Worm (Caenorhabditis elegans): ENCODE results near the gene Y27F2A.6.
"Not testable (repeated sequence)": the region's sequence is repeated elsewhere in the genome, so short reads cannot be mapped to it uniquely, and the experiment has no call there.

The Y27F2A.6 gene

DNA sequence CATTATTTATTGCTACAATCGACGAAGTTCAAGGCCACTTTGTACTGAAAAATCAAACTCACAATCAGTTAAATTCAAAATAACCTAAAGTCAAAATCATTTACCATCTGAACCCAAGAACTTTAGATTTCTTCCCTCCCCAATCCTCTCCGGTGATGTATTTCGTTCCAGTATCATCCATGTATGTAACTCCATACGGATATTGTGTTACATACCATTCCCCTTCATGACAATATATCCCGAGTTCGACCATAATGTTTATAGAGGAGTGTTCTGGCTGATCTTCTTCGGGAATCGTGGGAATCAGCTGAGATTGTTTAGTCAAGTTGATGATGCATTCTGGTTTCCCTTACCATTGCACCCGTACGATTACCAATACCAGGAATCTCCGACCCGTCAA lies 34.8 kb downstream of the Y27F2A.6 start:
- TF ChIP-seq mdl-1 (tag; optimal IDR thresholded peaks at IDR 0.05) (no peak), C34F6.9 (tag; optimal IDR thresholded peaks at IDR 0.05) (no peak), lin-13 (GFP tag; optimal IDR thresholded peaks at IDR 0.05) (no peak), sma-3 (GFP tag; optimal IDR thresholded peaks at IDR 0.05) (no peak), lsy-2 (tag; optimal IDR thresholded peaks at IDR 0.05) (no peak), ztf-4 (tag; optimal IDR thresholded peaks at IDR 0.05) (no peak), nhr-21 (tag; optimal IDR thresholded peaks at IDR 0.05) (no peak), skn-1 (tag; optimal IDR thresholded peaks at IDR 0.05) (no peak), fos-1 (tag; optimal IDR thresholded peaks at IDR 0.05) (no peak), nhr-77 (tag; optimal IDR thresholded peaks at IDR 0.05) (no peak), nhr-237 (tag; optimal IDR thresholded peaks at IDR 0.05) (no peak), zag-1 (tag; optimal IDR thresholded peaks at IDR 0.05) (no peak), peb-1 (tag; optimal IDR thresholded peaks at IDR 0.05) (no peak), F13H6.1 (tag; optimal IDR thresholded peaks at IDR 0.05) (no peak), lin-39 (tag; optimal IDR thresholded peaks at IDR 0.05) (no peak), ama-1 (optimal IDR thresholded peaks at IDR 0.05) (no peak), mab-5 (tag; optimal IDR thresholded peaks at IDR 0.05) (no peak), nhr-25 (tag; optimal IDR thresholded peaks at IDR 0.05) (no peak)

- no peak for TF ChIP-seq lin-13 (GFP tag; optimal IDR thresholded peaks at IDR 0.05)
- no peak for TF ChIP-seq nhr-77 (tag; optimal IDR thresholded peaks at IDR 0.05)
- no peak for TF ChIP-seq ZK546.5 (tag; optimal IDR thresholded peaks at IDR 0.05)
- no peak for TF ChIP-seq ceh-82 (tag; optimal IDR thresholded peaks at IDR 0.05)
- TF ChIP-seq unc-39 (tag; optimal IDR thresholded peaks at IDR 0.05): no peak
- TF ChIP-seq C34F6.9 (tag; optimal IDR thresholded peaks at IDR 0.05): no peak
- TF ChIP-seq peb-1 (tag; optimal IDR thresholded peaks at IDR 0.05): no peak
- no peak for TF ChIP-seq nhr-237 (tag; optimal IDR thresholded peaks at IDR 0.05)
- TF ChIP-seq aly-2 (tag; optimal IDR thresholded peaks at IDR 0.05): no peak
- no peak for TF ChIP-seq elt-1 (tag; optimal IDR thresholded peaks at IDR 0.05)
- TF ChIP-seq F13H6.1 (tag; optimal IDR thresholded peaks at IDR 0.05): no peak
- no peak for TF ChIP-seq crh-2 (tag; optimal IDR thresholded peaks at IDR 0.05)
- no peak for TF ChIP-seq sem-4 (tag; optimal IDR thresholded peaks at IDR 0.05)
Observed at ce11 chrII:3145842-3146241, 37.4 kb downstream of the Y27F2A.6 start, which contains the start of gene T10D4.15. Gene T10D4.15 (plus strand): TSS chrII:3146142.

- TF ChIP-seq mdl-1, sem-4, snpc-4 (tag; optimal IDR thresholded peaks at IDR 0.05): not testable (repeated sequence)
Observed at ce11 chrII:3144552-3144951, 38.6 kb downstream of the Y27F2A.6 start, which contains the start of gene sri-43. Gene sri-43 (minus strand): TSS chrII:3144652.

ce11 chrII:3142855-3143254 lies 40.3 kb downstream of the Y27F2A.6 start, which contains the start of gene sri-42:
Gene sri-42 (minus strand): TSS chrII:3142955.
- not testable (repeated sequence) for TF ChIP-seq ztf-4, nhr-25, gmeb-1 (tag; optimal IDR thresholded peaks at IDR 0.05)

DNA sequence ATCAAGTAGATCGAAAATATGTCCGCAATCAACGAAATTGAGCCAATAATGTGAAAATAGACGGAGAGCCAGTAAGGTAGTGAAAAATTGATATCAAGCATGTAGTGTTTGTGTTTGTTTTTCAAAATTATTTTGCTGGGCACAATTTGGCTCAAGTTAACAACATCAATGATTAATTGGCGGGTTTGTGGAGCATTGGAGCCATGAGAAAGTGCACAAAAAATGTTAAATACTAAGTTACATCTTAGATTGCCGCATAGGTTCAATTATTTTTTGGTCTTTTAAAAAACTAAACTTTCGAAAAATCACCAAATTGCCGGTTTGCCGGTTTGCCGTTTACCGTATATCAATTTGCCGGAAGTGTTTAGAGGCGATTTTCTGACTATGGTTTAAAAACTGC lies 45.4 kb downstream of the Y27F2A.6 start, which contains the start of gene sri-54:
sri-54 (minus strand) TSS at position 101 of the 400 bp plus-strand sequence.
- TF ChIP-seq F13H6.1 (tag; optimal IDR thresholded peaks at IDR 0.05) (no peak), crh-2 (tag; optimal IDR thresholded peaks at IDR 0.05) (no peak)

DNA sequence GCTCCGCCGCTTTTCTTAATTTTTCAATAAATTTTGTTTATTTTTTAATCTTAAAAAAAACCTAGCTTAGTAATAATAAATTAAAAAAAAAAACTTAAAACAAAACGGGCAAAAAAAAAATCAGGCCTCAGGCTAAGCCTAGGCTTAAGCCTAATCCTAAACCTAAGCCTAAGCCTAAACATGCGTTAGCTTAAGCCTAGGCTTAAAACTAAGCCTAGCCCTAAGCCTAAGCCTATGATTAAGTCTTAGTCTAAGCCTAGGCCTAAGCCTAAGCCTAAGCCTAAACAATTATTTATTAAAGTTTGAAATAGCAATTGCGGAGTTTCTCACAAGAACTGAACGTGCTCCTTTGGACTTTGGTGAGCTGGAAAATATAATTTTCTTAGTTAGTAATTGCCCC lies 47.9 kb downstream of the Y27F2A.6 start:
- no peak for TF ChIP-seq sma-3 (GFP tag; optimal IDR thresholded peaks at IDR 0.05)
- no peak for TF ChIP-seq elt-3 (tag; optimal IDR thresholded peaks at IDR 0.05)
- no peak for TF ChIP-seq ZK546.5 (tag; optimal IDR thresholded peaks at IDR 0.05)
- TF ChIP-seq ceh-16 (tag; optimal IDR thresholded peaks at IDR 0.05): no peak
- TF ChIP-seq sma-9 (GFP tag; optimal IDR thresholded peaks at IDR 0.05): no peak
- no peak for TF ChIP-seq sma-9 (tag; optimal IDR thresholded peaks at IDR 0.05)
- no peak for TF ChIP-seq R02D3.7 (tag; optimal IDR thresholded peaks at IDR 0.05)
- no peak for TF ChIP-seq gmeb-1 (tag; optimal IDR thresholded peaks at IDR 0.05)
- TF ChIP-seq mbf-1 (tag; optimal IDR thresholded peaks at IDR 0.05): no peak
- TF ChIP-seq nhr-12 (tag; optimal IDR thresholded peaks at IDR 0.05): no peak

Data from whole organism, L2 larva.